Worm (Caenorhabditis elegans) whole organism, L4/young adult: ENCODE results near the gene ckb-4.
A peak's percentile ranks its signal among the peaks of the same experiment; 100 is the strongest.

Experiments
- W03F9.2 ChIP-seq: fragments of 150-350 bp; optimal IDR thresholded peaks from 2 replicates; lab custom pipeline; 2014; ENCODE audit warnings: missing biosample characterization, missing genetic modification characterization
- dao-5 ChIP-seq: sonication (generic microtip); optimal IDR thresholded peaks from 2 replicates; lab custom pipeline; 2016; ENCODE audit warnings: missing genotype, missing genetic modification characterization, moderate library complexity, missing compliant biosample characterization
- him-1 ChIP-seq: sonication (generic microtip); optimal IDR thresholded peaks from 2 replicates; lab custom pipeline; 2016; ENCODE audit warnings: missing genotype, missing genetic modification reagents, missing genetic modification characterization, missing compliant biosample characterization

Gene ckb-4

DNA sequence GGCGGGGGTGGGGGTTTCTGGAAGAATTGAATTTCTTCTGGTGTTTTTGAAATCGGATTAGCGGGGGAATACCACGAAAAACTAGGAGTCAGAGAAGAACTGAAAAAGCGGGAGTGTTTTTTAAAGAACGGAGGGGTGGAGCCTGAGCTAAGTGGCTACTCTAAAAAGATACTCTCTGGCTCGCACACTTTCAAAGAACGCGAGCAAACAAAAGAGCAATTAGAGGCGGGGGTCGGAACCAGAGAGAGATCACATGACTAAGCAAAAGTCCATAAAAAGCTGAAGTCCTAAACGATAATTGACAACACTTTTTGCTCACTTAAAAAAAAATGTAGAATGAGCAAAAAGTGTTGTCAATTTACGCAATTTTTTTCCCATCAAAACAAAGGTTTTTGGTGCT, 25.1 kb upstream of the ckb-4 start:
- TF ChIP-seq him-1 (tag; lab: Kevin White, UChicago) (no peak), W03F9.2 (no peak), dao-5 (tag; lab: Kevin White, UChicago) (no peak)

DNA sequence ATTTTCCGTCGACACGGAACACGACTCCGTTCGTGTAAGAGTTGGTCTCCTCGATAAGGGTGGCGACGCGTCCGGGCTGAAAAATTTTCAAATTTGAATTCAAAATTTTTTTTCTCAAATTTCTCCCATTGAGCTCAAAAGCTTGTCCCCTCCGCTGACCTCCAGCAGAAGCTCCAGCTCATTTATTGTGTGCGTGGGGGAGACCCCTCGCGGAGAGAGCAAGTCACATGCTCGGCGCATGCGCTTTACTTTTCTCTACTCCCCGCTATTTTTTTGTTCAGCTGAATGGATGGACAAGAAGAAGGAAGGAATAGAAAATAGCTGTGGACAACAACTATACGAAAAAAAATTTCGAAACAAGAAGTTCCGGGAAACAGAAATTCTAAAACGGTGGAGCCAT, 24.3 kb upstream of the ckb-4 start:
- TF ChIP-seq W03F9.2 (no peak), dao-5 (tag; lab: Kevin White, UChicago) (no peak), him-1 (tag; lab: Kevin White, UChicago) (peak; percentile 86)

DNA sequence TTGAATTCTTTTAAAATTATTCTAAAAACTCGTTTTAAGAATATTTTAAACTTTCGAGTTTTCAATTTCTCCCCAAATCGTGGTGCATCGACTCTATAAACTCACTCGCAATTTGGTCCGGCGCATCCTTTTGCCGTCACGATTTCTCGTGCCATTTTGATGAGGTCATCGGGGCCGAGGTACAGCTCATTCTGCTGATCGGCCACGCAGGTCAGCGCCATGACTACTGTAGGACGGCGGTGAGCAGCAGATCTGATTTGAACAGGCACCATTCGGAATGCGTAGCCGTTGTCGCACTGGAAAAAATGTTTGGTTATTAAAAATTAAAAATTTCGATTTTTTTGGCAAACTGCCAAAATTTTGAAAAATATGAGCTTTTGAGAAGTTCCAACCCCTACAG, 23.4 kb upstream of the ckb-4 start:
- no peak for TF ChIP-seq W03F9.2
- TF ChIP-seq dao-5 (tag; lab: Kevin White, UChicago): no peak

DNA sequence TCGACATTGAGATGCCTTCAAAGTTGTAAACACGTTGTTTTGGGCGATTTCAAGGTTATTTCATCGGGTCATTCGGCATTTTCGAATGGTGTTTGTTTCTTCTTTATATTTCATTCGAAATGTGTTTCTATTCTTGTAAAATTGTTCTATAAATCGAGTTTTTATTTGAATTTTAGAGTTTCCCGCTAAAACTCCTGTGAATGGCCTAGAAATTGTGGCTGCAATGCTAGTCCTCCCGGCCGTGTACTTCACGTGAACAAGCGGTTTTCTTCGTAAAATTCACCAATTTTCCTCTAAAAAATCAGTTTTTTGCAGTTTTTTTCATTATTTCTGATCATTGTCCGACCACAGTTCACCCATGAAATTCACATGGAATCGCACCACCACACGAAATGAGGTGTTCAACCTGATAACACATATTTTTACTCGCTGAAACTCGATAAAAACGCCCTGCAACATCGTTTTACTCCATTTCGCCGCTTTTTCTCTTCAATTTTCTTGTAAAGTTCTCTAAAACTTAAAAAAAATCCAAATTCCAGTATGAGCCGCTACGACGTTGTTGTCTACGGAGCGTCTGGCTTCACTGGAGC, 17.9 kb upstream of the ckb-4 start, which contains the start of gene ldp-1:
Gene ldp-1, plus strand, starts transcription at position 540 of the 590 bp plus-strand sequence.
- TF ChIP-seq dao-5 (tag; lab: Kevin White, UChicago) (no peak), him-1 (tag; lab: Kevin White, UChicago) (peak; percentile 75), W03F9.2 (peak; percentile 63)

DNA sequence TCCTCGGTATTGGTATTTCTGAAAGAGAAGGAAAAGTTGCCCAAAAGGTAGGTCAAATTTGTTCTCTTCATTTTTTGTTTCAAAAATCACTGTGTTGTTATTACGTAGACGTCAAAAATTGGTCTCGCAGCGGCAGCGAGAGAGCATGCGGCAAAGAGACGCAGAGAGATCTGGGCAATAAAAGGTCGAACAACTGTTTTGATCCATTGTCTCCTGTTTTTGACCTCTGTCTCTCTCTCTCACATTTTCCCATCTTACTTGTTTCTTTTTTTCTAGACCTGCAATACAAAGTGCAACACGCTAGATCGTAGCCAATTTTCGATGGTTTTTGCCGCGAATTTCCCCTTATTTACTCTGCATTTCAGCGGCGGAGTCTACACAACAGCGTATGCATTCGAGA, 17.3 kb upstream of the ckb-4 start:
- no peak for TF ChIP-seq him-1 (tag; lab: Kevin White, UChicago)
- TF ChIP-seq W03F9.2: no peak
- no peak for TF ChIP-seq dao-5 (tag; lab: Kevin White, UChicago)

DNA sequence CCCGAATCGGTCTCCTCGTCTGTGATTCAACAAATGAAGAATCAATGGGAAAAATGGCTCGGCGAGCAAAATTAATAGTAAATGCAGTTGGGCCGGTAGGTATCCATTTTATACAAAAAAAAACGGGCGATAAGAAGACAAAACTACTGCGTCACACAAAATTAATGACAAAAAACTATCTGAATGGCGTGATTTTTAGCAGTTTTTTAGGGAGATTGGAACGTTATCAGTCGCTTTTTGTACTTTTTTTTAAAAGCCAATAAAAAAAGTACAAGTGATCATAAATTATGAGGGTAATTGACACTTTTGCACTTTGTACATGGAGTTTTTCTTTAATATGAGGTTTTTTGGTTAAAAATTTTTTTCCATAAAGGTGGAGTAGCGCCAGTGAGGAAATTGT, 13.9 kb upstream of the ckb-4 start:
- TF ChIP-seq him-1 (tag; lab: Kevin White, UChicago): no peak
- no peak for TF ChIP-seq W03F9.2
- TF ChIP-seq dao-5 (tag; lab: Kevin White, UChicago): no peak

DNA sequence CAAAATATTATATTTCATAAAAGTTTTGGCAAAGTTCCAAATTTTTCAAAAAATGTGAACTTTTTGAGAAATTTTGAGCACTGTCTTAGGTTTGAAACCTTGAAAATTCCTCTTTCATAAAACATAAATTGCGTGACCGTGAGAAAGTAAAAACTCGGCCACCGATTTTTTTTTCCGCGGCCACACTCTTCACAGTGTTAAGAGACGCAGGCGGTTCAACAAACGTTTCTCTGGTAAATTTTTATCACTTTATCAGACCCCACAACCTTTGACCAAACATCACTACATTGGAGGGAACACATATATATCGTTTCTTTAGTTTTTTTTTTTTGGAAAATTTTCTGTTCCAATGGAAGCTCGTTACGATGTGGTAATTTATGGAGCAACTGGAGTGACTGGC, 13.3 kb upstream of the ckb-4 start, which contains the start of gene F22F7.2:
Gene F22F7.2, plus strand, starts transcription at position 266 of the 400 bp plus-strand sequence.
- TF ChIP-seq him-1 (tag; lab: Kevin White, UChicago) (no peak), W03F9.2 (no peak), dao-5 (tag; lab: Kevin White, UChicago) (no peak)

DNA sequence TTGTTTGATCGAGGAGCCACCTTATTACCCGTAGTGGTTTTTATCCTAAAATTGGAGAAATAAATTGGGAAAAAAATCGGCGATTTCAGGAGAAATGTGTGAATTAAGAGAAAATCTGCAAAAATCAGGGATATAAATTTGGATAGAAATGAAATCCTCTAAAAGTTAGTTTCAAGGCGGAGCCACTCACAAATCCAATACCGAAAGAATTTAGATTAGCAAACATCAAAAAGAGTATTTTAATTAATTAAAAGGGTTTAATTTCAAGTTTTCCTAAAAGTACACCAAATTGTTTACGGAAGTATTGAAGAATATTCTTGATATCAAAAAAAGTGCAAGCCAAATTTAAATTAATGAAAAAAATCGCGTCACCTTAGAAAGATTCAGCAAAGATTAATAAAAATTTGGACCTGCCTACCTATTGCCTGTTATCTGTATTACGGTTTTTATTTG, 12.7 kb upstream of the ckb-4 start, which contains the start of gene F22F7.8:
Gene F22F7.8, minus strand, starts transcription at position 51 of the 453 bp plus-strand sequence.
- TF ChIP-seq W03F9.2: no peak
- no peak for TF ChIP-seq him-1 (tag; lab: Kevin White, UChicago)
- no peak for TF ChIP-seq dao-5 (tag; lab: Kevin White, UChicago)

DNA sequence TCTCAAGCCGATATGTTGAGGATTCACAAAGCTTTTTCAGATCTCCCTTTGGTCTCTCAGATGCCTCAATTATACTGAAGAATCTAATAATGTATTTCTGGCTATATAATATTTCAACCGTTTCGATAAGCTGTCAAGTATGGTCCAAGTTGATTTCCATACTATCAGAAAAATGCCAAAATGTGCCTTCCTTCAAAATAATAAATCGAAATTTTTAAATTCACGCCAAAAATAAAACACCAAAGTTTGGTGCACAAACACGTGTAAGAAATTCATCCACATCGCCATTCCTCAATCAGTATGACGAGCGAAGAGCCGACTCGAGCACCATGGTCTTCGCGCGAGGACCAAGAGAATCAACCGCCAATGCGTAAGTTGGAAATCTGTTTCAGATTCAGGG, 10.3 kb upstream of the ckb-4 start, which contains the start of gene F22F7.11:
Gene F22F7.11, plus strand, starts transcription at position 301 of the 400 bp plus-strand sequence.
- TF ChIP-seq W03F9.2 (no peak), him-1 (tag; lab: Kevin White, UChicago) (no peak), dao-5 (tag; lab: Kevin White, UChicago) (no peak)

DNA sequence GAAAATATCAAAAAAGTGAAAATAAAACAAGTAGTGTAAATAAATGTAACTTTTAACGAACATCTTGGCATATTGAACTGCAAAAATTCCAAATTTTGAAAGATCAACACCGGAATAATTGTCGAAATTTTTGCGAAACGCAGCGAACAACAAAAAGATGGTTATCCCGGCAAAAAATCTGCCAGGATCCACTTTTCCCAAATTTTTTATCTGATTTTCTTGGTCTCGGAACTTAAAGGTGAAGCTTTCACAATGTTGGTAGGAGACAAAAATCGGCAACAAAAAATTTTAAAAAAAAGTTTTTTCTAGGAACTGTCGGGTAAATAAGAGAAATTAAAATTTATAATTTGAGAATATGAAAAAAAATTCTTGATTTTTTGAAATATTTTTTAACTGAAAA, 9.3 kb upstream of the ckb-4 start, which contains the start of gene bgnt-1.2:
Gene bgnt-1.2, minus strand, starts transcription at position 101 of the 400 bp plus-strand sequence.
- TF ChIP-seq W03F9.2: no peak
- TF ChIP-seq him-1 (tag; lab: Kevin White, UChicago): no peak
- no peak for TF ChIP-seq dao-5 (tag; lab: Kevin White, UChicago)

DNA sequence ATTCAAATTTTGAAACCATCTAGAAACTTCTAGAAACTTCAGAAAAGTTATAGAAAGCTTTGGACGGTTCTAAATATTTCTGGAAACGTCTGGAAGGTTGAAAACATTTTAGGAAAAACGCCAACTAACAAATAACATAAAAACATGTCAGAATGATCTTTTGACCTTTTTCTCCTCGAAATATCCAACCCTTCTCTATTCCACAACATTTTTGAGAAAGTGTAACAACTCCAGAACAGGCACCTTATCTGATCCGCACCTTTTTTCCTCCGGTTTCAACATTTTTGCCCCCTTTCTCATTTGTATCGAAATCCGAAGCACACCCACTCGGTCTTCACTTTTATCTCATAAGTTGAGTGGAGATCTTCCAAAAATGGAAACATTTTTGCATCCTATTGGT, 1.1 kb upstream of the ckb-4 start, which contains the start of gene F22F7.3:
Gene F22F7.3, plus strand, starts transcription at position 301 of the 400 bp plus-strand sequence.
- TF ChIP-seq him-1 (tag; lab: Kevin White, UChicago) (no peak), dao-5 (tag; lab: Kevin White, UChicago) (no peak), W03F9.2 (no peak)

DNA sequence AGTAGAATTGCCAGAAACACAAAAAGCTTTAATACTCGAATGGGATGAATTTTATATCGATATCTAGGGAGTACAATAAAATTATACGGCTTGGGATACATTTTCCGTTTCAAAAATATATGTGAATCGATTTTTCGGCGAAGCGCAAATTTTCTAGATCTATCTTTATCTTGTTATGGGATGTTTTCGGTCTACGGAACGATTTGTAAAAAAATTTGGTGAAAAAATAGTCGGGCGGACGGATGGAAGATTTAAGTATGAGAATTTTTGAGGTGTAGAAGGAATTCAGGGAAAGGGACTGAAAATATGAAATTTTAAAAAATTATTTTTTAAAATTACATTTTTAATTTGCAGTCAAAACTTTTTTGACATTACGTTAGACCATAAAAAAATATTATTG, 3.3 kb downstream of the ckb-4 start, which contains the start of gene F22F7.4:
Gene F22F7.4, minus strand, starts transcription at position 101 of the 400 bp plus-strand sequence.
- no peak for TF ChIP-seq W03F9.2
- no peak for TF ChIP-seq him-1 (tag; lab: Kevin White, UChicago)
- TF ChIP-seq dao-5 (tag; lab: Kevin White, UChicago): no peak

DNA sequence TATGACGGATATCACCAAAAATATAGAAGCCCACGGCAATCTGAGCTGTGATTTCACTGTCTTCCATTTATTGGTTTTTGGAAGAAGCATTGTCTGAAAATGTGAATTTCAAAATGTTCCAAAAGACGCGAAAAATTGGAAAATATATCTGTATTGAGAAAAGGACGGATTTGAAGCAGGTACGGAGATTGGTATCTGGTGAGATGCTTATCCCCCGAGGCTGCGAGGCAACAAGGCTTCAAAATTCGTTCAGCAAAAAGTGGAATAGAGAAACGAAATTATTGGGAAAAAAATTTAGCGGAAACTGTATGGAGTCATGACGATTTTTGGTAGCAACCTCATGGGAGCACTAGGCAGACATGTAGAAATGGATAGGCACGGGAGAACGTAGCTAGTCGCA, 6.1 kb downstream of the ckb-4 start, which contains the start of gene F36F12.1:
Gene F36F12.1, minus strand, starts transcription at position 101 of the 400 bp plus-strand sequence.
- no peak for TF ChIP-seq him-1 (tag; lab: Kevin White, UChicago)
- no peak for TF ChIP-seq dao-5 (tag; lab: Kevin White, UChicago)
- no peak for TF ChIP-seq W03F9.2

DNA sequence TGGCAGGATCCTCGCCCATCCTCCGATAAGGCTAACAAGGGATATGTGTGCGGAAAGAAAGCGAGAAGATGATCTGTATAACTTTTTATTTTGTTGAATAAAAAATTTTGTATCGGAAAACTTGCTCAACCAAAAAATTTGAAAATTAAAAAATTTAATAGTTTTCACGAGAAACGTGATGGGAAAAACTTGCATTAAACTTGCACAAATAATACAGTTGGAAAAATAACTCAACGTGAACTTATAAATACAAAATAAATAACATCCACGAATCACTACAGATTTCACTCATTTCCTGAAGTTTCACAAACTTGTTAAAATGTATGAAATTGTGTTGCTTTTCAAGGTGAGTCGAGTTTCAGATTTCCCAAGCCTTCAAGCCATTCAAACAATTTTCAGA, 10.2 kb downstream of the ckb-4 start, which contains the start of gene F36F12.7:
Gene F36F12.7, plus strand, starts transcription at position 301 of the 400 bp plus-strand sequence.
- no peak for TF ChIP-seq him-1 (tag; lab: Kevin White, UChicago)
- no peak for TF ChIP-seq dao-5 (tag; lab: Kevin White, UChicago)
- TF ChIP-seq W03F9.2: no peak
